Worm (Caenorhabditis elegans) whole organism, L2 larva: ENCODE results near the gene Y22D7AR.6.

ENCODE experiments used
- ama-1 ChIP-seq: fragments of 150-350 bp; optimal IDR thresholded peaks from 2 replicates; lab custom pipeline; 2018; ENCODE audit warnings: inconsistent platforms
- ceh-16 ChIP-seq: fragments of 150-350 bp; optimal IDR thresholded peaks from 2 replicates; lab custom pipeline; 2014; ENCODE audit warnings: missing biosample characterization, missing genetic modification characterization
- lsy-2 ChIP-seq, 2 experiments: fragments of 150-350 bp in 1 of 2; sonication (generic microtip) in 1 of 2; optimal IDR thresholded peaks; 2 replicates each; lab custom pipeline; 2014 to 2017; ENCODE audit warnings: missing biosample characterization in 2 of 2, missing genetic modification characterization in 2 of 2
- mab-5 ChIP-seq: fragments of 150-350 bp; optimal IDR thresholded peaks from 2 replicates; lab custom pipeline; 2014; ENCODE audit warnings: missing biosample characterization, missing genetic modification characterization
- mbf-1 ChIP-seq: sonication (generic microtip); optimal IDR thresholded peaks from 2 replicates; lab custom pipeline; 2017; ENCODE audit warnings: missing biosample characterization, missing genetic modification characterization
- mdl-1 ChIP-seq, 2 experiments: fragments of 150-350 bp in 1 of 2; sonication (generic microtip) in 1 of 2; optimal IDR thresholded peaks; 2 replicates each; lab custom pipeline; 2017; ENCODE audit warnings: missing biosample characterization in 2 of 2, missing genetic modification characterization in 2 of 2
- nhr-12 ChIP-seq: fragments of 150-350 bp; optimal IDR thresholded peaks from 2 replicates; lab custom pipeline; 2014; ENCODE audit warnings: missing biosample characterization, missing genetic modification characterization
- sem-4 ChIP-seq: fragments of 150-350 bp; optimal IDR thresholded peaks from 2 replicates; lab custom pipeline; 2014; ENCODE audit warnings: missing biosample characterization, missing genetic modification reagents, missing genetic modification characterization
- unc-39 ChIP-seq: fragments of 150-350 bp; optimal IDR thresholded peaks from 2 replicates; lab custom pipeline; 2014; ENCODE audit warnings: missing biosample characterization, missing genetic modification characterization
- unc-62 ChIP-seq: fragments of 150-350 bp; optimal IDR thresholded peaks from 2 replicates; lab custom pipeline; 2014; ENCODE audit warnings: missing biosample characterization, missing genetic modification reagents, missing genetic modification characterization
- zag-1 ChIP-seq: fragments of 150-350 bp; optimal IDR thresholded peaks from 2 replicates; lab custom pipeline; 2014; ENCODE audit warnings: missing biosample characterization, missing genetic modification characterization

DNA sequence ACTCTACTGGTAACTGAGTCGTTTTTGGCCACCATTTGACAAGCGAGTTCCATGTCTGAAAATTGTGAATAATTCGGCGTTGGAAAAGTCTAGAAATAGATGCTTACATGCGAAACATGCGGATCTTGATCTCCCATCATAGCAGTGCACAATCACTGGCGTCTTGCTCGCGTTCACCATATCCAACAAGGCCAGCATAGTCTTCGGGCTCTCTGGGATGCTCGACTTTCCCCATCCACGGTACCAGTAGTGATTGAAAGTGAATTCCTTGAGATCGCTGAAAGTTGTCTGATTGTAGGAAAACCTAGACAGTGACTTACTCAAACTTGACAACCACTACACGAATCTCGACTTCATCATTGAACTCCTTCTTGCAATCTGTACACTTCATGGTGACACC lies 41.3 kb upstream of the Y22D7AR.6 start:
- TF ChIP-seq ceh-16 (no peak), mab-5 (tag; lab: Kevin White, UChicago) (no peak), ama-1 (no peak), lsy-2 (tag; optimal IDR thresholded peaks at IDR 0.05; lab: Kevin White, UChicago) (no peak), sem-4 (tag; lab: Kevin White, UChicago) (no peak), unc-62 (GFP tag; lab: Kevin White, UChicago) (no peak), nhr-12 (tag; lab: Kevin White, UChicago) (no peak), mdl-1 (tag; optimal IDR thresholded peaks at IDR 0.05; lab: Kevin White, UChicago) (no peak), zag-1 (tag; lab: Kevin White, UChicago) (no peak), mbf-1 (tag; lab: Kevin White, UChicago) (no peak), unc-39 (tag; lab: Kevin White, UChicago) (no peak)
